Fruit fly (Drosophila melanogaster) whole organism, embryonic: Measurements from ENCODE around the gene CG34309.
A peak's percentile ranks its signal among the peaks of the same experiment; 100 is the strongest.

ENCODE experiments used
- Asciz ChIP-seq: fragments of 200-800 bp; sonication (Bioruptor generic); optimal IDR thresholded peaks from 2 replicates; lab custom pipeline; 2017; ENCODE audit warnings: missing biosample characterization, mild to moderate bottlenecking, missing genetic modification characterization, missing genetic modification reagents
- Bteb2 ChIP-seq: fragments of 200-800 bp; sonication (Bioruptor generic); optimal IDR thresholded peaks from 2 replicates; lab custom pipeline; 2016; ENCODE audit warnings: missing biosample characterization, missing genetic modification characterization
- CG12155 ChIP-seq: fragments of 200-800 bp; sonication (Bioruptor generic); optimal IDR thresholded peaks from 3 replicates; lab custom pipeline; 2016; ENCODE audit warnings: missing biosample characterization, missing genetic modification characterization
- CG12299 ChIP-seq: fragments of 200-800 bp; sonication (Bioruptor generic); optimal IDR thresholded peaks from 2 replicates; lab custom pipeline; 2018; ENCODE audit warnings: missing biosample characterization, mild to moderate bottlenecking, missing genetic modification characterization
- CG13296 ChIP-seq: fragments of 200-800 bp; sonication (Bioruptor generic); optimal IDR thresholded peaks from 3 replicates; lab custom pipeline; 2018; ENCODE audit warnings: missing biosample characterization, mild to moderate bottlenecking, missing genetic modification characterization
- CG13424 ChIP-seq: fragments of 200-800 bp; sonication (Bioruptor generic); optimal IDR thresholded peaks from 2 replicates; lab custom pipeline; 2019; ENCODE audit warnings: missing biosample characterization, mild to moderate bottlenecking, missing genetic modification characterization, moderate library complexity
- CG14441 ChIP-seq: fragments of 200-800 bp; sonication (Bioruptor generic); IDR thresholded peaks from 2 replicates; pipeline ENCODE4 v1.3.6; 2022; ENCODE audit warnings: missing biosample characterization, missing genetic modification characterization
- CG15514 ChIP-seq: fragments of 200-800 bp; sonication (Bioruptor generic); optimal IDR thresholded peaks from 3 replicates; lab custom pipeline; 2017; ENCODE audit warnings: missing biosample characterization, missing genetic modification characterization, mild to moderate bottlenecking, moderate library complexity, missing genetic modification reagents
- CG17359 ChIP-seq: fragments of 200-800 bp; sonication (Bioruptor generic); optimal IDR thresholded peaks from 3 replicates; lab custom pipeline; 2018; ENCODE audit warnings: missing biosample characterization, mild to moderate bottlenecking, missing genetic modification characterization, moderate library complexity
- CG18476 ChIP-seq: fragments of 200-800 bp; sonication (Bioruptor generic); optimal IDR thresholded peaks from 2 replicates; lab custom pipeline; 2016; ENCODE audit warnings: missing biosample characterization, mild to moderate bottlenecking, missing genetic modification characterization
- CG18619 ChIP-seq: fragments of 200-800 bp; sonication (Bioruptor generic); optimal IDR thresholded peaks from 3 replicates; lab custom pipeline; 2017; ENCODE audit warnings: missing biosample characterization, mild to moderate bottlenecking, missing genetic modification characterization
- CG2712 ChIP-seq: fragments of 200-800 bp; optimal IDR thresholded peaks from 3 replicates; lab custom pipeline; 2019; ENCODE audit warnings: missing biosample characterization, mild to moderate bottlenecking, missing genetic modification characterization, moderate library complexity
- CG34224 ChIP-seq: fragments of 200-800 bp; sonication (Bioruptor generic); IDR thresholded peaks from 3 replicates; pipeline ENCODE4 v1.3.6; 2022; ENCODE audit warnings: missing biosample characterization, missing genetic modification characterization; ENCODE audit not compliant: partially characterized antibody
- CG3726 ChIP-seq: fragments of 200-800 bp; sonication (Bioruptor generic); IDR thresholded peaks from 3 replicates; pipeline ENCODE4, ENCODE4 v1.3.6; 2022; ENCODE audit warnings: missing biosample characterization, missing genetic modification characterization
- CG3995 ChIP-seq: fragments of 200-800 bp; sonication (Bioruptor generic); optimal IDR thresholded peaks from 3 replicates; lab custom pipeline; 2016; ENCODE audit warnings: missing biosample characterization, missing genetic modification characterization
- CG4328 ChIP-seq: fragments of 200-800 bp; sonication (Bioruptor generic); optimal IDR thresholded peaks from 3 replicates; lab custom pipeline; 2017; ENCODE audit warnings: missing biosample characterization, missing genetic modification reagents, missing genetic modification characterization
- CG4617 ChIP-seq: fragments of 200-800 bp; sonication (Bioruptor generic); optimal IDR thresholded peaks from 3 replicates; lab custom pipeline; 2016; ENCODE audit warnings: missing biosample characterization, missing genetic modification characterization, borderline replicate concordance
- CG4854 ChIP-seq: fragments of 200-800 bp; sonication (Bioruptor generic); optimal IDR thresholded peaks from 2 replicates; lab custom pipeline; 2016; ENCODE audit warnings: missing biosample characterization, missing genetic modification characterization, inconsistent platforms
- CG6254 ChIP-seq: fragments of 200-800 bp; sonication (Bioruptor generic); optimal IDR thresholded peaks from 3 replicates; lab custom pipeline; 2017; ENCODE audit warnings: mild to moderate bottlenecking, missing biosample characterization, missing genetic modification reagents, missing genetic modification characterization
- CG8944 ChIP-seq: fragments of 200-800 bp; sonication (Bioruptor generic); optimal IDR thresholded peaks from 3 replicates; lab custom pipeline; 2016; ENCODE audit warnings: missing biosample characterization, missing genetic modification characterization
- Deaf1 ChIP-seq: fragments of 200-800 bp; optimal IDR thresholded peaks from 3 replicates; lab custom pipeline; 2019; ENCODE audit warnings: missing biosample characterization, mild to moderate bottlenecking, missing genetic modification characterization, moderate library complexity
- Ets97D ChIP-seq: fragments of 200-800 bp; sonication (Bioruptor generic); optimal IDR thresholded peaks from 3 replicates; lab custom pipeline; 2016; ENCODE audit warnings: missing biosample characterization, missing genetic modification characterization
- Fer1 ChIP-seq: fragments of 200-800 bp; sonication (Bioruptor generic); optimal IDR thresholded peaks from 2 replicates; lab custom pipeline; 2017; ENCODE audit warnings: missing biosample characterization, mild to moderate bottlenecking, missing genetic modification characterization
- Gug ChIP-seq: fragments of 200-800 bp; sonication (Bioruptor generic); IDR thresholded peaks from 4 replicates; pipeline ENCODE4 v1.3.6; 2022; ENCODE audit warnings: missing biosample characterization, missing genetic modification characterization
- HHEX ChIP-seq: fragments of 200-800 bp; sonication (Bioruptor generic); optimal IDR thresholded peaks from 3 replicates; lab custom pipeline; 2017; ENCODE audit warnings: missing biosample characterization, mild to moderate bottlenecking, missing genetic modification characterization, missing genetic modification reagents
- Hmr ChIP-seq: fragments of 200-800 bp; sonication (Bioruptor generic); optimal IDR thresholded peaks from 3 replicates; lab custom pipeline; 2017; ENCODE audit warnings: mild to moderate bottlenecking, missing biosample characterization, missing genetic modification reagents, missing genetic modification characterization
- MESR4 ChIP-seq: fragments of 200-800 bp; sonication (Bioruptor generic); optimal IDR thresholded peaks from 2 replicates; lab custom pipeline; 2018; ENCODE audit warnings: missing biosample characterization, mild to moderate bottlenecking, missing genetic modification characterization, moderate library complexity
- Max ChIP-seq: fragments of 200-800 bp; sonication (Bioruptor generic); optimal IDR thresholded peaks from 2 replicates; lab custom pipeline; 2016; ENCODE audit warnings: missing biosample characterization, mild to moderate bottlenecking, missing genetic modification characterization
- Oaz ChIP-seq: fragments of 200-800 bp; sonication (Bioruptor generic); IDR thresholded peaks from 2 replicates; pipeline ENCODE4 v1.3.6; 2022; ENCODE audit warnings: missing biosample characterization, missing genetic modification characterization
- Pdp1 ChIP-seq, 2 experiments: fragments of 200-800 bp; sonication (Bioruptor generic); optimal IDR thresholded peaks; 3 replicates each; lab custom pipeline; 2016; ENCODE audit warnings: missing biosample characterization in 2 of 2, missing genetic modification characterization in 2 of 2, mild to moderate bottlenecking in 1 of 2, moderate library complexity in 1 of 2
- Ptx1 ChIP-seq: fragments of 200-800 bp; sonication (Bioruptor generic); IDR thresholded peaks from 2 replicates; pipeline ENCODE4 v1.3.6; 2022; ENCODE audit warnings: missing biosample characterization, missing genetic modification characterization
- ap ChIP-seq: fragments of 200-800 bp; sonication (Bioruptor generic); IDR thresholded peaks from 2 replicates; pipeline ENCODE4 v1.3.6; 2022; ENCODE audit warnings: missing biosample characterization, missing genetic modification characterization
- ci ChIP-seq: fragments of 200-800 bp; sonication (Bioruptor generic); IDR thresholded peaks from 3 replicates; pipeline ENCODE4 v1.3.6; 2022; ENCODE audit warnings: missing biosample characterization, missing genetic modification characterization
- dpn ChIP-seq, 2 experiments: fragments of 200-800 bp; sonication (Bioruptor generic); optimal IDR thresholded peaks; 3 replicates each; lab custom pipeline; 2016; ENCODE audit warnings: missing biosample characterization in 2 of 2, missing genetic modification characterization in 2 of 2
- ems ChIP-seq: fragments of 200-800 bp; sonication (Bioruptor generic); optimal IDR thresholded peaks from 3 replicates; lab custom pipeline; 2016; ENCODE audit warnings: missing biosample characterization, missing genetic modification characterization
- eyg ChIP-seq: fragments of 200-800 bp; sonication (Bioruptor generic); optimal IDR thresholded peaks from 3 replicates; lab custom pipeline; 2016; ENCODE audit warnings: missing biosample characterization, missing genetic modification characterization
- gcm2 ChIP-seq: fragments of 200-800 bp; sonication (Bioruptor generic); optimal IDR thresholded peaks from 2 replicates; lab custom pipeline; 2016; ENCODE audit warnings: missing biosample characterization, missing genetic modification characterization
- hth ChIP-seq: fragments of >200 bp; optimal IDR thresholded peaks from 2 replicates; lab custom pipeline; 2017; ENCODE audit warnings: inconsistent platforms
- kay ChIP-seq: fragments of 200-800 bp; sonication (Bioruptor generic); optimal IDR thresholded peaks from 2 replicates; lab custom pipeline; 2016; ENCODE audit warnings: missing biosample characterization, missing genetic modification characterization
- ken ChIP-seq: fragments of 200-800 bp; sonication (Bioruptor generic); IDR thresholded peaks from 3 replicates; pipeline ENCODE4 v1.3.6; 2022; ENCODE audit warnings: missing biosample characterization, missing genetic modification characterization
- nau ChIP-seq: fragments of 200-800 bp; sonication (Bioruptor generic); optimal IDR thresholded peaks from 3 replicates; lab custom pipeline; 2017; ENCODE audit warnings: missing biosample characterization, mild to moderate bottlenecking, missing genetic modification characterization, missing genetic modification reagents
- pros ChIP-seq: fragments of 200-800 bp; sonication (Bioruptor generic); optimal IDR thresholded peaks from 3 replicates; lab custom pipeline; 2019; ENCODE audit warnings: missing biosample characterization, mild to moderate bottlenecking, missing genetic modification characterization, moderate library complexity
- pum ChIP-seq: fragments of 200-800 bp; sonication (Bioruptor generic); optimal IDR thresholded peaks from 2 replicates; lab custom pipeline; 2016; ENCODE audit warnings: missing biosample characterization, missing genetic modification characterization
- pzg ChIP-seq: fragments of 200-800 bp; sonication (Bioruptor generic); optimal IDR thresholded peaks from 3 replicates; lab custom pipeline; 2018; ENCODE audit warnings: missing biosample characterization, mild to moderate bottlenecking, missing genetic modification characterization, moderate library complexity
- scrt ChIP-seq: fragments of 200-800 bp; sonication (Bioruptor generic); optimal IDR thresholded peaks from 2 replicates; lab custom pipeline; 2018; ENCODE audit warnings: missing biosample characterization, mild to moderate bottlenecking, missing genetic modification characterization, moderate library complexity
- sima ChIP-seq: fragments of 200-800 bp; sonication (Bioruptor generic); optimal IDR thresholded peaks from 2 replicates; lab custom pipeline; 2016; ENCODE audit warnings: missing biosample characterization, missing genetic modification characterization
- slbo ChIP-seq: fragments of 200-800 bp; sonication (Bioruptor generic); IDR thresholded peaks from 2 replicates; pipeline ENCODE4 v1.3.6; 2022; ENCODE audit warnings: missing biosample characterization, missing genetic modification characterization
- slou ChIP-seq: fragments of 200-800 bp; sonication (Bioruptor generic); optimal IDR thresholded peaks from 3 replicates; lab custom pipeline; 2016; ENCODE audit warnings: missing biosample characterization, missing genetic modification characterization
- tin ChIP-seq: fragments of 200-800 bp; sonication (Bioruptor generic); optimal IDR thresholded peaks from 3 replicates; lab custom pipeline; 2016; ENCODE audit warnings: missing biosample characterization, missing genetic modification characterization

The CG34309 gene

DNA sequence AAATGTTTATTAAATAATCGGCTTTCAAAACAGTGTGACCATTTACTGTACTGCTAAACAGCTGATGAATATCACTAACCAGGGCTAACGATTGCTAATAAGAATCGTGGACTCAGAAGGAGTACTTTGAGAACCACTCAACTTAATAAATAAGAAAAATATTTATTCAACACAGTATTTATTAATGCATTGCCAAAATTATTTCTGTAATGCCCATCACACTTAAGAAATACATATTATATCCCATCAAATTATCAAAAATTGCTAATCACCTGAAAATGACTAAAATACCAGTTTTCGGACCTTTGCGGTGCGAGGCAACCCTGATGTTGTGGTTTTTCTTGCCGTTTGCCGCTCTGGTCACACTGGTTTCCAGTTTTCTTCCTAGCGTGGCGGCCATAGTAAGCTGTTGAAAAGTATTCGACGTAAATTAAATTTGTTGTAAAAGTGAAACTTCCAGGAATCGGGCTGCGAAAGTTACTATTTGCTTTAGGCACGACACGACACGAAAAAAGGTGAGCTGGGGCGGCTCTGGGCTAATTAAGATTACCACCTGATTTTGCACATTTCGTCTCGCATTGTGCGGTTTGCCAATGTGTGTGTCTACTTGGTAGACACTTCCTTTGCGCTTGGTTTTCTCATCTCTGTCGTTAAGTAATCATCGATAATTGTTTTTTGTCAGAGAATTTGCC is 9.5 kb downstream of the CG34309 start, which contains the start of the genes mRpS21 and Droj2 (continued):
- TF ChIP-seq CG14441 (GFP tag; lab: Robert Waterston, UW) (peak; percentile 14; the same call in 1 of the 2 replicates), CG12155 (GFP tag; lab: Kevin White, UChicago) (peak; percentile 33), CG17359 (tag; lab: Kevin White, UChicago) (peak; percentile 9), CG3995 (GFP tag; lab: Kevin White, UChicago) (peak; percentile 74), ems (GFP tag; lab: Kevin White, UChicago) (peak; percentile 15), Hmr (GFP tag; lab: Kevin White, UChicago) (peak; percentile 63), pros (GFP tag; lab: Kevin White, UChicago) (no peak), tin (GFP tag; lab: Kevin White, UChicago) (peak; percentile 57), CG8944 (GFP tag; lab: Kevin White, UChicago) (peak; percentile 36), slou (GFP tag; lab: Kevin White, UChicago) (peak; percentile 24), ci (GFP tag; lab: Robert Waterston, UW) (0 out of 3 replicates have a peak, but pooled peaks have one; percentile 48), CG18619 (GFP tag; lab: Kevin White, UChicago) (peak; percentile 15), CG4328 (GFP tag; lab: Kevin White, UChicago) (peak; percentile 21), Bteb2 (GFP tag; lab: Kevin White, UChicago) (no peak), slbo (GFP tag; lab: Robert Waterston, UW) (peak; percentile 76), scrt (GFP tag; lab: Kevin White, UChicago) (peak; percentile 39), CG2712 (tag; lab: Kevin White, UChicago) (peak; percentile 64), Fer1 (GFP tag; lab: Kevin White, UChicago) (peak; percentile 45), CG18476 (GFP tag; lab: Kevin White, UChicago) (peak; percentile 16), HHEX (GFP tag; lab: Kevin White, UChicago) (peak; percentile 26), Oaz (no peak), dpn (GFP tag; optimal IDR thresholded peaks at IDR 0.05; lab: Kevin White, UChicago) (peak; percentile 50 to 52), eyg (GFP tag; lab: Kevin White, UChicago) (peak; percentile 7), kay (peak; percentile 12), Asciz (no peak), CG15514 (GFP tag; lab: Kevin White, UChicago) (peak; percentile 98), nau (GFP tag; lab: Kevin White, UChicago) (no peak), CG6254 (GFP tag; lab: Kevin White, UChicago) (no peak), CG4617 (GFP tag; lab: Kevin White, UChicago) (peak; percentile 43), Max (GFP tag; lab: Kevin White, UChicago) (peak; percentile 25), Ets97D (GFP tag; lab: Kevin White, UChicago) (peak; percentile 82), CG12299 (peak; percentile 18), pum (GFP tag; lab: Kevin White, UChicago) (peak; percentile 17), Pdp1 (GFP tag; optimal IDR thresholded peaks at IDR 0.05; lab: Kevin White, UChicago) (peak; percentile 38 to 78), ken (no peak), CG13424 (tag; lab: Kevin White, UChicago) (peak; percentile 78), MESR4 (peak; percentile 74), ap (GFP tag; lab: Robert Waterston, UW) (no peak), gcm2 (GFP tag; lab: Kevin White, UChicago) (no peak), hth (lab: Kevin White, UChicago) (no peak), pzg (GFP tag; lab: Kevin White, UChicago) (peak; percentile 89), Ptx1 (GFP tag; lab: Robert Waterston, UW) (peak; percentile 37; the same call in 1 of the 2 replicates), CG34224 (GFP tag; lab: Robert Waterston, UW) (no peak), CG4854 (GFP tag; lab: Kevin White, UChicago) (no peak), Gug (GFP tag; lab: Robert Waterston, UW) (0 out of 4 replicates have a peak, but pooled peaks have one; percentile 12), sima (GFP tag; lab: Kevin White, UChicago) (no peak), CG13296 (GFP tag; lab: Kevin White, UChicago) (peak; percentile 37), Deaf1 (peak; percentile 21), CG3726 (no peak)
